Worm (Caenorhabditis elegans) whole organism, young adult: ENCODE data around the gene ttr-37.
A peak's percentile ranks its signal among the peaks of the same experiment; 100 is the strongest.

Experiments
- B0336.3 ChIP-seq: fragments of 200-800 bp; sonication (Bioruptor generic); IDR thresholded peaks from 2 replicates; pipeline ENCODE4 v1.3.6; 2022; ENCODE audit warnings: missing genetic modification characterization, missing compliant biosample characterization
- C06A6.2 ChIP-seq: fragments of 200-800 bp; sonication (Bioruptor generic); conservative IDR thresholded peaks from 2 replicates; pipeline ENCODE4 v1.3.6; 2022; ENCODE audit warnings: missing genetic modification characterization, missing compliant biosample characterization
- F22D6.2 ChIP-seq: sonication (generic microtip); optimal IDR thresholded peaks from 2 replicates; lab custom pipeline; 2016; ENCODE audit warnings: mild to moderate bottlenecking, missing genetic modification characterization, missing compliant biosample characterization
- F33H1.4 ChIP-seq: fragments of 200-800 bp; sonication (Bioruptor generic); IDR thresholded peaks from 2 replicates; pipeline ENCODE4 v1.3.6; 2022; ENCODE audit warnings: missing genetic modification reagents, missing genetic modification characterization, missing compliant biosample characterization
- F39B2.1 ChIP-seq: fragments of 200-800 bp; sonication (Bioruptor generic); IDR thresholded peaks from 2 replicates; pipeline ENCODE4 v1.3.6; 2022; ENCODE audit warnings: missing genetic modification reagents, missing genetic modification characterization, missing compliant biosample characterization
- F52B5.7 ChIP-seq: sonication (generic microtip); optimal IDR thresholded peaks from 2 replicates; lab custom pipeline; 2016; ENCODE audit warnings: mild to moderate bottlenecking, missing genetic modification characterization, missing compliant biosample characterization
- F55B11.4 ChIP-seq: sonication (generic microtip); optimal IDR thresholded peaks from 2 replicates; lab custom pipeline; 2016; ENCODE audit warnings: missing compliant biosample characterization, missing genetic modification characterization, borderline replicate concordance; ENCODE audit not compliant: insufficient read depth
- K11D2.4 ChIP-seq: fragments of 200-800 bp; sonication (Bioruptor generic); IDR thresholded peaks from 2 replicates; pipeline ENCODE4 v1.3.6; 2022; ENCODE audit warnings: missing genetic modification reagents, missing genetic modification characterization, missing compliant biosample characterization
- T26A5.8 ChIP-seq: sonication (generic microtip); optimal IDR thresholded peaks from 2 replicates; lab custom pipeline; 2016; ENCODE audit warnings: missing genetic modification characterization, missing compliant biosample characterization
- Y95B8A.8 ChIP-seq: fragments of 200-800 bp; sonication (Bioruptor generic); IDR thresholded peaks from 2 replicates; pipeline ENCODE4 v1.3.6; 2022; ENCODE audit warnings: missing genetic modification reagents, missing genetic modification characterization, missing compliant biosample characterization
- athp-1 ChIP-seq: sonication (generic microtip); optimal IDR thresholded peaks from 2 replicates; lab custom pipeline; 2017; ENCODE audit warnings: mild to moderate bottlenecking, missing genetic modification characterization, missing compliant biosample characterization
- attf-3 ChIP-seq: fragments of 200-800 bp; sonication (Bioruptor generic); conservative IDR thresholded peaks from 2 replicates; pipeline ENCODE4 v1.3.6; 2022; ENCODE audit warnings: missing genetic modification reagents, missing genetic modification characterization, missing compliant biosample characterization
- attf-5 ChIP-seq: fragments of 200-800 bp; sonication (Bioruptor generic); optimal IDR thresholded peaks from 2 replicates; lab custom pipeline; 2018; ENCODE audit warnings: mild to moderate bottlenecking, missing genetic modification characterization, missing compliant biosample characterization
- attf-6 ChIP-seq: fragments of 200-800 bp; sonication (Bioruptor generic); IDR thresholded peaks from 2 replicates; pipeline ENCODE4 v1.3.6; 2022; ENCODE audit warnings: missing genetic modification reagents, missing genetic modification characterization, missing compliant biosample characterization
- bed-1 ChIP-seq: fragments of 200-800 bp; sonication (Bioruptor generic); IDR thresholded peaks from 2 replicates; pipeline ENCODE4 v1.3.6; 2022; ENCODE audit warnings: missing genetic modification reagents, missing genetic modification characterization, missing compliant biosample characterization
- ceh-27 ChIP-seq: fragments of 200-800 bp; sonication (Bioruptor generic); optimal IDR thresholded peaks from 2 replicates; lab custom pipeline; 2018; ENCODE audit warnings: mild to moderate bottlenecking, missing genetic modification characterization, moderate library complexity, missing compliant biosample characterization
- ceh-40 ChIP-seq: fragments of 200-800 bp; sonication (Bioruptor generic); IDR thresholded peaks from 2 replicates; pipeline ENCODE4 v1.3.6; 2022; ENCODE audit warnings: missing genetic modification characterization, missing compliant biosample characterization
- ceh-91 ChIP-seq: fragments of 200-800 bp; sonication (Bioruptor generic); IDR thresholded peaks from 2 replicates; pipeline ENCODE4 v1.3.6; 2022; ENCODE audit warnings: missing genetic modification reagents, missing genetic modification characterization, missing compliant biosample characterization
- dpff-1 ChIP-seq: sonication (generic microtip); optimal IDR thresholded peaks from 2 replicates; lab custom pipeline; 2017; ENCODE audit warnings: mild to moderate bottlenecking, missing genetic modification characterization, missing compliant biosample characterization
- efl-1 ChIP-seq: fragments of 150-350 bp; optimal IDR thresholded peaks from 2 replicates; lab custom pipeline; 2014; ENCODE audit warnings: missing biosample characterization, missing genetic modification reagents, missing genetic modification characterization
- egrh-3 ChIP-seq: fragments of 200-800 bp; sonication (Bioruptor generic); IDR thresholded peaks from 2 replicates; pipeline ENCODE4 v1.3.6; 2022; ENCODE audit warnings: missing genetic modification reagents, missing genetic modification characterization, missing compliant biosample characterization
- ekl-4 ChIP-seq: fragments of 200-800 bp; sonication (Bioruptor generic); IDR thresholded peaks from 2 replicates; pipeline ENCODE4 v1.3.6; 2022; ENCODE audit warnings: missing genetic modification reagents, missing genetic modification characterization, missing compliant biosample characterization
- ets-4 ChIP-seq: fragments of 200-800 bp; sonication (Bioruptor generic); optimal IDR thresholded peaks from 2 replicates; lab custom pipeline; 2018; ENCODE audit warnings: mild to moderate bottlenecking, missing genetic modification characterization, missing compliant biosample characterization
- hmg-1.2 ChIP-seq: fragments of 200-800 bp; sonication (Bioruptor generic); IDR thresholded peaks from 2 replicates; pipeline ENCODE4 v1.3.6; 2022; ENCODE audit warnings: missing genetic modification reagents, missing genetic modification characterization, missing compliant biosample characterization
- lag-1 ChIP-seq: fragments of 200-800 bp; sonication (Bioruptor generic); IDR thresholded peaks from 2 replicates; pipeline ENCODE4 v1.3.6; 2022; ENCODE audit warnings: missing genetic modification reagents, missing genetic modification characterization, missing compliant biosample characterization
- let-526 ChIP-seq: fragments of 200-800 bp; sonication (Bioruptor generic); IDR thresholded peaks from 2 replicates; pipeline ENCODE4 v1.3.6; 2022; ENCODE audit warnings: missing genetic modification reagents, missing genetic modification characterization, missing compliant biosample characterization
- let-607 ChIP-seq, 2 experiments: fragments of 200-800 bp in 1 of 2; sonication (Bioruptor generic) in 1 of 2; sonication (generic microtip) in 1 of 2; optimal IDR thresholded peaks; 2 replicates each; lab custom pipeline; 2016 to 2018; ENCODE audit warnings: mild to moderate bottlenecking in 2 of 2, missing compliant biosample characterization in 2 of 2, missing genetic modification characterization in 2 of 2, moderate library complexity in 2 of 2, missing genotype in 1 of 2
- lin-26 ChIP-seq: fragments of 200-800 bp; sonication (Bioruptor generic); IDR thresholded peaks from 2 replicates; pipeline ENCODE4 v1.3.6; 2022; ENCODE audit warnings: missing genetic modification reagents, missing genetic modification characterization, missing compliant biosample characterization
- lin-35 ChIP-seq, 3 experiments: fragments of 150-350 bp in 2 of 3; sonication (generic microtip) in 1 of 3; optimal IDR thresholded peaks; 2 replicates each; lab custom pipeline; 2014 to 2018; ENCODE audit warnings: missing biosample characterization in 3 of 3, missing genetic modification characterization in 3 of 3, missing genetic modification reagents in 3 of 3
- lin-40 ChIP-seq: sonication (generic microtip); optimal IDR thresholded peaks from 2 replicates; lab custom pipeline; 2016; ENCODE audit warnings: missing genetic modification characterization, mild to moderate bottlenecking, missing compliant biosample characterization, missing genotype, missing genetic modification reagents
- lin-54 ChIP-seq: fragments of 200-800 bp; sonication (Bioruptor generic); optimal IDR thresholded peaks from 2 replicates; lab custom pipeline; 2018; ENCODE audit warnings: mild to moderate bottlenecking, missing genetic modification characterization, missing compliant biosample characterization
- mcd-1 ChIP-seq: fragments of 200-800 bp; sonication (Bioruptor generic); IDR thresholded peaks from 2 replicates; pipeline ENCODE4 v1.3.6; 2022; ENCODE audit warnings: missing genetic modification reagents, missing genetic modification characterization, missing compliant biosample characterization
- nfya-1 ChIP-seq: sonication (generic microtip); optimal IDR thresholded peaks from 2 replicates; lab custom pipeline; 2017; ENCODE audit warnings: antibody characterized with exemption, missing compliant biosample characterization, missing genetic modification characterization, borderline replicate concordance; ENCODE audit not compliant: insufficient read depth
- nfya-2 ChIP-seq: fragments of 200-800 bp; sonication (Bioruptor generic); IDR thresholded peaks from 2 replicates; pipeline ENCODE4 v1.3.6; 2022; ENCODE audit warnings: missing genetic modification reagents, missing genetic modification characterization, missing compliant biosample characterization
- nhr-120 ChIP-seq: fragments of 200-800 bp; sonication (Bioruptor generic); IDR thresholded peaks from 2 replicates; pipeline ENCODE4 v1.3.6; 2022; ENCODE audit warnings: missing genetic modification characterization, missing compliant biosample characterization
- nhr-179 ChIP-seq: sonication (generic microtip); optimal IDR thresholded peaks from 2 replicates; lab custom pipeline; 2016; ENCODE audit warnings: mild to moderate bottlenecking, missing genetic modification characterization, missing compliant biosample characterization
- nhr-90 ChIP-seq: sonication (generic microtip); optimal IDR thresholded peaks from 2 replicates; lab custom pipeline; 2016; ENCODE audit warnings: missing genotype, mild to moderate bottlenecking, missing genetic modification characterization, missing compliant biosample characterization
- pbrm-1 ChIP-seq: fragments of 200-800 bp; sonication (Bioruptor generic); IDR thresholded peaks from 2 replicates; pipeline ENCODE4 v1.3.6; 2022; ENCODE audit warnings: missing genetic modification reagents, missing genetic modification characterization, missing compliant biosample characterization
- rcor-1 ChIP-seq: fragments of 200-800 bp; sonication (Bioruptor generic); IDR thresholded peaks from 2 replicates; pipeline ENCODE4 v1.3.6; 2022; ENCODE audit warnings: missing genetic modification reagents, missing genetic modification characterization, missing compliant biosample characterization
- repo-1 ChIP-seq: sonication (generic microtip); optimal IDR thresholded peaks from 2 replicates; lab custom pipeline; 2017; ENCODE audit warnings: mild to moderate bottlenecking, missing genetic modification characterization, missing compliant biosample characterization
- snpc-1.3 ChIP-seq: sonication (generic microtip); optimal IDR thresholded peaks from 2 replicates; lab custom pipeline; 2017; ENCODE audit warnings: missing genetic modification characterization, mild to moderate bottlenecking, missing compliant biosample characterization, antibody characterized with exemption, moderate library complexity, missing genotype, missing genetic modification reagents; ENCODE audit not compliant: insufficient read depth
- snpc-4 ChIP-seq, 5 experiments: fragments of 150-350 bp in 1 of 5; sonication (generic microtip) in 4 of 5; optimal IDR thresholded peaks; 2 replicates each; lab custom pipeline; 2014 to 2018; ENCODE audit warnings: missing genetic modification characterization in 5 of 5, missing biosample characterization in 3 of 5, antibody characterized with exemption in 2 of 5, mild to moderate bottlenecking in 2 of 5, missing compliant biosample characterization in 2 of 5, missing genotype in 2 of 5, moderate library complexity in 2 of 5, missing genetic modification reagents in 1 of 5
- unc-130 ChIP-seq: sonication (generic microtip); optimal IDR thresholded peaks from 2 replicates; lab custom pipeline; 2016; ENCODE audit warnings: missing genetic modification reagents, missing genetic modification characterization, missing compliant biosample characterization
- unc-62 ChIP-seq: fragments of 150-350 bp; optimal IDR thresholded peaks from 2 replicates; lab custom pipeline; 2014; ENCODE audit warnings: missing biosample characterization, missing genetic modification reagents, missing genetic modification characterization
- zim-3 ChIP-seq: sonication (generic microtip); optimal IDR thresholded peaks from 2 replicates; lab custom pipeline; 2017; ENCODE audit warnings: mild to moderate bottlenecking, missing genetic modification characterization, moderate library complexity, missing compliant biosample characterization
- ztf-22 ChIP-seq: fragments of 200-800 bp; sonication (Bioruptor generic); optimal IDR thresholded peaks from 2 replicates; lab custom pipeline; 2018; ENCODE audit warnings: mild to moderate bottlenecking, missing genetic modification characterization, moderate library complexity, missing compliant biosample characterization
- ztf-25 ChIP-seq: fragments of 200-800 bp; sonication (Bioruptor generic); IDR thresholded peaks from 2 replicates; pipeline ENCODE4 v1.3.6; 2022; ENCODE audit warnings: missing genetic modification reagents, missing genetic modification characterization, missing compliant biosample characterization
- ztf-3 ChIP-seq: fragments of 200-800 bp; sonication (Bioruptor generic); optimal IDR thresholded peaks from 2 replicates; lab custom pipeline; 2018; ENCODE audit warnings: mild to moderate bottlenecking, missing genetic modification characterization, missing compliant biosample characterization
- ztf-6 ChIP-seq: fragments of 200-800 bp; sonication (Bioruptor generic); IDR thresholded peaks from 2 replicates; pipeline ENCODE4 v1.3.6; 2022; ENCODE audit warnings: missing genetic modification reagents, missing genetic modification characterization, missing compliant biosample characterization

Gene ttr-37

ce11 chrX:1322997-1323396, 14.0 kb downstream of the ttr-37 start (continued):
- TF ChIP-seq athp-1 (no peak), ztf-22 (GFP tag; lab: Kevin White, UChicago) (no peak), attf-5 (GFP tag; lab: Kevin White, UChicago) (peak; percentile 16), F55B11.4 (no peak), K11D2.4 (peak; percentile 85), mcd-1 (GFP tag; lab: Robert Waterston, UW) (peak; percentile 48), nhr-120 (GFP tag; lab: Robert Waterston, UW) (no peak), snpc-4 (GFP tag; optimal IDR thresholded peaks at IDR 0.05; lab: Kevin White, UChicago) (no peak), snpc-4 (tag; optimal IDR thresholded peaks at IDR 0.05; lab: Kevin White, UChicago) (peak in 2 of 4 experiments; percentile 8 to 32), ets-4 (no peak), F39B2.1 (GFP tag; lab: Robert Waterston, UW) (no peak), egrh-3 (GFP tag; lab: Robert Waterston, UW) (no peak), pbrm-1 (GFP tag; lab: Robert Waterston, UW) (no peak), nhr-90 (tag; lab: Kevin White, UChicago) (no peak), snpc-1.3 (tag; lab: Kevin White, UChicago) (no peak), lin-26 (GFP tag; lab: Robert Waterston, UW) (no peak; the same call in 1 of the 2 replicates), lin-35 (GFP tag; optimal IDR thresholded peaks at IDR 0.05; lab: Kevin White, UChicago) (peak in 1 of 3 experiments; percentile 83), nfya-2 (GFP tag; lab: Robert Waterston, UW) (no peak), ceh-91 (GFP tag; lab: Robert Waterston, UW) (no peak), repo-1 (tag; lab: Kevin White, UChicago) (peak; percentile 59), ztf-3 (GFP tag; lab: Kevin White, UChicago) (no peak), ztf-25 (no peak), F52B5.7 (no peak), ztf-6 (GFP tag; lab: Robert Waterston, UW) (no peak), C06A6.2 (GFP tag; lab: Robert Waterston, UW) (no peak), lag-1 (GFP tag; lab: Robert Waterston, UW) (no peak), attf-6 (no peak), let-526 (GFP tag; lab: Robert Waterston, UW) (no peak), hmg-1.2 (GFP tag; lab: Robert Waterston, UW) (peak; percentile 69), bed-1 (no peak), F22D6.2 (tag; lab: Kevin White, UChicago) (no peak), Y95B8A.8 (GFP tag; lab: Robert Waterston, UW) (no peak), nhr-179 (tag; lab: Kevin White, UChicago) (no peak), rcor-1 (peak; percentile 54), F33H1.4 (GFP tag; lab: Robert Waterston, UW) (no peak), B0336.3 (peak; percentile 60), efl-1 (GFP tag; lab: Kevin White, UChicago) (no peak), T26A5.8 (tag; lab: Kevin White, UChicago) (no peak), ceh-40 (GFP tag; lab: Robert Waterston, UW) (no peak), nfya-1 (tag; lab: Kevin White, UChicago) (no peak), attf-3 (GFP tag; lab: Robert Waterston, UW) (no peak), unc-130 (GFP tag; lab: Kevin White, UChicago) (no peak), ceh-27 (peak; percentile 91), lin-54 (no peak), lin-40 (tag; lab: Kevin White, UChicago) (peak; percentile 95), let-607 (tag; optimal IDR thresholded peaks at IDR 0.05; lab: Kevin White, UChicago) (no peak), zim-3 (tag; lab: Kevin White, UChicago) (no peak), dpff-1 (tag; lab: Kevin White, UChicago) (no peak), unc-62 (no peak), ekl-4 (GFP tag; lab: Robert Waterston, UW) (no peak)
